In the genomic region with DNA sequence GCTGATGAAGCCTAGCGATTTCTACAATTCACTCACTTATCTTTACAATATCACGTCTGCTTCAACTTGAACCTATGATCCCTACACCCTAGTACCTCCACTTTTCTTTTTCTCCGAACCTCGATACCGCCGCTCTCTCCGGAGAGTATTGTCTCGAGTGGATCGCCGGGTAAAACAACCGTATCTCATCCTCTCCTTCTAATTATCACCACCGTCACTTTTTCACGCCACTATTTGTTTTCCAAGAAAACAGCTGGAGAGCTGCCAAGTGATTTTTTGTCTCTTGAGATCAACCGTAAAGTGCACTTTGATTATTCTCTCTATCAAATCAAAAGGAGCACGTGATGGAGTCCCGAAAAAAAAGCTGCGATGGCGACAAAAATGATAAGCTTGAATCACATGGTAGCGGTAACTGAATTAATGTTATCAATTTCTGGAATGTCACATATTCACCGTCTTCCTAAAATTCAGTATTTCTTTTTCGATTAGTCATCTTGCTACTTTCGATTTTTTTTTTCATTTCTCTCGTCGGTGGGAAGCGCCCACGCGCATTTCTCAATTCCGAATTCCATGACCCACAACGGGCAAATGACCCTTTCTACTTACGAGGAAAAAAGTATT, we compare ENCODE assay signal across 2 worm cellular contexts.
TF ChIP-seq lines count a peak whose summit lies in the region.

No protein-coding gene starts in this region.

TF ChIP-seq in whole organism, L1 larva, 84 proteins besides CTCF, POLR2A, EP300 and RAD21 (continued from another document):
- no peak for TF ChIP-seq efl-1 (optimal IDR thresholded peaks at IDR 0.05; lab: Kevin White, UChicago)
- TF ChIP-seq efl-1 (GFP tag; optimal IDR thresholded peaks at IDR 0.05 in 1 of 2; lab: Kevin White, UChicago), result peak in 1 of 2 experiments; percentile 58
- TF ChIP-seq nhr-20 (tag; optimal IDR thresholded peaks at IDR 0.05; lab: Kevin White, UChicago), result no peak
- no peak for TF ChIP-seq hpl-2 (GFP tag; optimal IDR thresholded peaks at IDR 0.05; lab: Kevin White, UChicago)
- TF ChIP-seq blmp-1 (tag; optimal IDR thresholded peaks at IDR 0.05; lab: Kevin White, UChicago), result peak; percentile 73
- TF ChIP-seq lir-3 (tag; optimal IDR thresholded peaks at IDR 0.05; lab: Kevin White, UChicago; ENCODE audit: poor library complexity), result no peak
- no peak for TF ChIP-seq C16A3.4 (tag; optimal IDR thresholded peaks at IDR 0.05; lab: Kevin White, UChicago)

TF ChIP-seq in whole organism, L4 larva, 104 proteins besides CTCF, POLR2A, EP300 and RAD21 (continued from another document):
- TF ChIP-seq nhr-42 (GFP tag; IDR thresholded peaks at IDR 0.05; lab: Robert Waterston, UW) (no peak), unc-62 (GFP tag; optimal IDR thresholded peaks at IDR 0.05 in 1 of 2; lab: Kevin White, UChicago) (peak; percentile 30 to 97), unc-62 (tag; optimal IDR thresholded peaks at IDR 0.05; lab: Kevin White, UChicago) (no peak), nhr-48 (tag; optimal IDR thresholded peaks at IDR 0.05; lab: Kevin White, UChicago) (peak; percentile 3), mxl-3 (GFP tag; optimal IDR thresholded peaks at IDR 0.05; lab: Kevin White, UChicago) (no peak), nhr-77 (tag; optimal IDR thresholded peaks at IDR 0.05; lab: Kevin White, UChicago) (peak; percentile 19)
